Worm (Caenorhabditis elegans) whole organism, young adult: ENCODE results near the gene W10D9.3.

Experiments
- aptf-3 ChIP-seq: fragments of 200-800 bp; sonication (Bioruptor generic); IDR thresholded peaks from 2 replicates; pipeline ENCODE4 v1.3.6; 2022; ENCODE audit warnings: missing genetic modification characterization, missing compliant biosample characterization
- cebp-2 ChIP-seq: fragments of 200-800 bp; sonication (Bioruptor generic); IDR thresholded peaks from 2 replicates; pipeline ENCODE4 v1.3.6; 2022; ENCODE audit warnings: missing genetic modification characterization, missing compliant biosample characterization
- hsf-1 ChIP-seq: fragments of 200-800 bp; sonication (Bioruptor generic); IDR thresholded peaks from 2 replicates; pipeline ENCODE4 v1.3.6; 2022; ENCODE audit warnings: missing genetic modification reagents, missing genetic modification characterization, missing compliant biosample characterization
- nfya-1 ChIP-seq: sonication (generic microtip); optimal IDR thresholded peaks from 2 replicates; lab custom pipeline; 2017; ENCODE audit warnings: antibody characterized with exemption, missing compliant biosample characterization, missing genetic modification characterization, borderline replicate concordance; ENCODE audit not compliant: insufficient read depth
- pha-4 ChIP-seq: fragments of 150-350 bp; sonication (generic microtip); optimal IDR thresholded peaks from 2 replicates; lab custom pipeline; 2014; ENCODE audit warnings: missing biosample characterization, missing genetic modification reagents, missing genetic modification characterization
- sptf-2 ChIP-seq: fragments of 200-800 bp; sonication (Bioruptor generic); optimal IDR thresholded peaks from 2 replicates; lab custom pipeline; 2018; ENCODE audit warnings: mild to moderate bottlenecking, missing genetic modification characterization, missing compliant biosample characterization

DNA sequence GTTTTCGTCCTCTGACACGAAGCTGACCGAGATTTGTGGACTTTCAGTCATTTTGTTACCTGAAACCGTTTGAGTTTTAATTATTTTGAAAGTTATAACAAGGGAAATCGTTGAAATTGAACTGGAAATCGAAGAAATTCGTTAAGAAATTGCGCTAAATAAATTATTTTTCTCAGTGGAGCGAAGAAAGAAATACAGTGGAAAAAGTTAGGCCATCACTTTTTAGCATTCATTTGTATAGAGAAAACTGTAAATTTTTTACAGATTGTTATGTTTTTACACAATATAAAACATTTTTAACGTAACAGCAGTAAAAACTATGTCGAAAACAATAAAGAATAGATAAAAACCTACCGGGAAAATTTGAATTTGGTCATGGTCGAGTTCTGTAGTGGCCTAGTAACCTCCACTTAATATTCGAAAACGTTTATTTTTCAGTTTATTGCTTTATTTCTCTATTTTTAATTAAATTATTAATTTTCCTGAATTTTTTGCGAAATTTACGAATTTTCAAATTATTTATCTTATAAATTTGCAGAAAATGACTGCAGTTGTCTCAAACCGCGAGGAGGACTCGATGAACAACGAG, 23.7 kb upstream of the W10D9.3 start, which contains the start of the genes gldi-1 and prp-21:
- TF ChIP-seq hsf-1 (GFP tag; lab: Robert Waterston, UW) (no peak), pha-4 (tag; lab: Kevin White, UChicago) (no peak), cebp-2 (GFP tag; lab: Robert Waterston, UW) (no peak), nfya-1 (tag; lab: Kevin White, UChicago) (no peak), sptf-2 (GFP tag; lab: Kevin White, UChicago) (no peak), aptf-3 (GFP tag; lab: Robert Waterston, UW) (no peak)
